Fruit fly (Drosophila melanogaster) whole organism, embryonic: Measurements from ENCODE around the gene CG6277.

Source experiments
- CG1529 ChIP-seq: fragments of 200-800 bp; sonication (Bioruptor generic); optimal IDR thresholded peaks from 3 replicates; lab custom pipeline; 2018; ENCODE audit warnings: missing biosample characterization, missing genetic modification characterization
- Fer2 ChIP-seq: fragments of 200-800 bp; sonication (Bioruptor generic); optimal IDR thresholded peaks from 2 replicates; lab custom pipeline; 2018; ENCODE audit warnings: missing biosample characterization, mild to moderate bottlenecking, missing genetic modification characterization, moderate library complexity
- bigmax ChIP-seq: fragments of 200-800 bp; sonication (Bioruptor generic); optimal IDR thresholded peaks from 2 replicates; lab custom pipeline; 2018; ENCODE audit warnings: missing biosample characterization, mild to moderate bottlenecking, missing genetic modification characterization
- hkb ChIP-seq, 2 experiments: fragments of 200-800 bp in 1 of 2; fragments of >200 bp in 1 of 2; sonication (Bioruptor generic) in 1 of 2; IDR thresholded peaks in 1 of 2; optimal IDR thresholded peaks in 1 of 2; 2 replicates each; pipeline versions ENCODE4 v1.3.6 to Lab custom; 2017 to 2022; ENCODE audit warnings: missing biosample characterization in 1 of 2, missing genetic modification characterization in 1 of 2
- pan ChIP-seq, 4 experiments: fragments of >200 bp in 3 of 4; fragments of 200-800 bp in 1 of 4; sonication (Bioruptor generic) in 1 of 4; optimal IDR thresholded peaks in 3 of 4; IDR thresholded peaks in 1 of 4; 2 replicates each; pipeline versions ENCODE4 v1.3.6 to Lab custom; 2017 to 2022; ENCODE audit warnings: missing biosample characterization in 2 of 4, missing genetic modification characterization in 2 of 4, mixed read lengths in 1 of 4
- yki ChIP-seq: fragments of >200 bp; optimal IDR thresholded peaks from 3 replicates; lab custom pipeline; 2018

DNA sequence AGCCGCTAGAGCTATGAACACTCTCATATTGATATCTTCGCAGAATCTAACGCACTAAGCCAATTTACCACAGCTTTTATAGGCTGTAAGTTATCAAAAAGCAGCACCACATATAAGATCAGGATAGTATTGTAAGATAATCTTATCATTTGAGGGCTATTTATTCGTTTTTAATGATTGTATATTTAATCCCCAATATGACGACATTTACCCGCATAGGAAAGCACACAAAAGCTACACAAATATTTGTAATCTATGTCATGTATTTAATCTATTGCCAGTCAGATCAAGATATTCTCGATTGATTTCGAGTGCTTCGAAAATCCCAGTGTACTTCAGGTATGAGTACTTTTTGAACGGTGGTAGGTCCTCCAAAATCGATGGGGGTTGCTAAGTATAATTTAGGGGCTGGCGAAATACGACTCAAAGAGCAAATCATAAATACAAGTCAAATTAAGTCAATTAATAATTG is 3.3 kb downstream of the CG6277 start, which contains the start of gene CG17191:
- TF ChIP-seq bigmax (no peak), Fer2 (tag; lab: Kevin White, UChicago) (no peak), yki (no peak), pan (optimal IDR thresholded peaks at IDR 0.05; lab: Kevin White, UChicago) (no peak), pan (GFP tag; optimal IDR thresholded peaks at IDR 0.05 in 1 of 2, IDR thresholded peaks at IDR 0.05 in 1 of 2) (no peak), CG1529 (GFP tag; lab: Kevin White, UChicago) (no peak), hkb (optimal IDR thresholded peaks at IDR 0.05; lab: Kevin White, UChicago) (no peak), hkb (GFP tag; IDR thresholded peaks at IDR 0.05; lab: Robert Waterston, UW) (no peak)
